Worm (Caenorhabditis elegans): ENCODE measurements around the gene ippk-1.

- TF ChIP-seq egl-27 (tag; optimal IDR thresholded peaks at IDR 0.05) (no peak), F44E2.7 (GFP tag; IDR thresholded peaks at IDR 0.05) (no peak), lin-13 (GFP tag; optimal IDR thresholded peaks at IDR 0.05) (no peak), mdl-1 (tag; optimal IDR thresholded peaks at IDR 0.05) (peak in 1 of 2 experiments; percentile 22), aly-2 (tag; optimal IDR thresholded peaks at IDR 0.05) (no peak), dve-1 (tag; optimal IDR thresholded peaks at IDR 0.05; ENCODE audit: insufficient read depth) (peak; percentile 30), snpc-4 (tag; optimal IDR thresholded peaks at IDR 0.05) (no peak), T20F7.1 (GFP tag; optimal IDR thresholded peaks at IDR 0.05) (peak; percentile 51), pha-4 (GFP tag; IDR thresholded peaks at IDR 0.05) (0 out of 2 replicates have a peak, but pooled peaks have one; percentile 43), pha-4 (tag; optimal IDR thresholded peaks at IDR 0.05) (no peak), jun-1 (tag; optimal IDR thresholded peaks at IDR 0.05) (no peak), Y75B8A.6 (GFP tag; IDR thresholded peaks at IDR 0.05) (no peak), ztf-11 (tag; optimal IDR thresholded peaks at IDR 0.05) (no peak), lir-3 (tag; optimal IDR thresholded peaks at IDR 0.05) (no peak)
Observed at ce11 chrII:12042108-12042960, at the start of gene ippk-1.

Data from whole organism, L4 larva.